Worm (Caenorhabditis elegans) whole organism, L2 larva: ENCODE measurements around the gene best-5.

Experiments
- C34F6.9 ChIP-seq: fragments of 150-350 bp; optimal IDR thresholded peaks from 2 replicates; lab custom pipeline; 2014; ENCODE audit warnings: missing biosample characterization, missing genetic modification characterization
- F13H6.1 ChIP-seq: sonication (generic microtip); optimal IDR thresholded peaks from 2 replicates; lab custom pipeline; 2016; ENCODE audit warnings: missing genetic modification characterization, missing compliant biosample characterization
- R02D3.7 ChIP-seq: fragments of 150-350 bp; optimal IDR thresholded peaks from 2 replicates; lab custom pipeline; 2014; ENCODE audit warnings: missing biosample characterization, missing genetic modification characterization
- Y55F3AM.14 ChIP-seq: fragments of 200-800 bp; sonication (Bioruptor generic); optimal IDR thresholded peaks from 2 replicates; lab custom pipeline; 2018; ENCODE audit warnings: mild to moderate bottlenecking, missing genetic modification characterization, missing compliant biosample characterization
- ZK546.5 ChIP-seq: sonication (generic microtip); optimal IDR thresholded peaks from 2 replicates; lab custom pipeline; 2017; ENCODE audit warnings: missing biosample characterization, missing genetic modification characterization
- aly-2 ChIP-seq: fragments of 150-350 bp; optimal IDR thresholded peaks from 2 replicates; lab custom pipeline; 2014; ENCODE audit warnings: missing biosample characterization, missing genetic modification characterization
- ama-1 ChIP-seq: fragments of 150-350 bp; optimal IDR thresholded peaks from 2 replicates; lab custom pipeline; 2018; ENCODE audit warnings: inconsistent platforms
- blmp-1 ChIP-seq: sonication (generic microtip); optimal IDR thresholded peaks from 2 replicates; lab custom pipeline; 2017; ENCODE audit warnings: missing genetic modification characterization, mild to moderate bottlenecking, missing compliant biosample characterization, antibody characterized with exemption, moderate library complexity; ENCODE audit not compliant: insufficient read depth
- ceh-16 ChIP-seq: fragments of 150-350 bp; optimal IDR thresholded peaks from 2 replicates; lab custom pipeline; 2014; ENCODE audit warnings: missing biosample characterization, missing genetic modification characterization
- crh-2 ChIP-seq: sonication (generic microtip); optimal IDR thresholded peaks from 2 replicates; lab custom pipeline; 2017; ENCODE audit warnings: missing biosample characterization, missing genetic modification characterization
- egl-27 ChIP-seq: sonication (generic microtip); optimal IDR thresholded peaks from 3 replicates; lab custom pipeline; 2017; ENCODE audit warnings: missing biosample characterization, missing genetic modification reagents, missing genetic modification characterization
- elt-3 ChIP-seq: sonication (generic microtip); optimal IDR thresholded peaks from 2 replicates; lab custom pipeline; 2017; ENCODE audit warnings: missing biosample characterization, missing genetic modification characterization
- fos-1 ChIP-seq: fragments of 150-350 bp; optimal IDR thresholded peaks from 2 replicates; lab custom pipeline; 2014; ENCODE audit warnings: missing biosample characterization, missing genetic modification characterization
- gmeb-1 ChIP-seq: fragments of 150-350 bp; optimal IDR thresholded peaks from 2 replicates; lab custom pipeline; 2014; ENCODE audit warnings: missing biosample characterization, missing genetic modification characterization
- lin-39 ChIP-seq: fragments of 150-350 bp; optimal IDR thresholded peaks from 2 replicates; lab custom pipeline; 2014; ENCODE audit warnings: missing biosample characterization, missing genetic modification reagents, missing genetic modification characterization
- lsy-2 ChIP-seq, 2 experiments: fragments of 150-350 bp in 1 of 2; sonication (generic microtip) in 1 of 2; optimal IDR thresholded peaks; 2 replicates each; lab custom pipeline; 2014 to 2017; ENCODE audit warnings: missing biosample characterization in 2 of 2, missing genetic modification characterization in 2 of 2
- mab-5 ChIP-seq: fragments of 150-350 bp; optimal IDR thresholded peaks from 2 replicates; lab custom pipeline; 2014; ENCODE audit warnings: missing biosample characterization, missing genetic modification characterization
- mbf-1 ChIP-seq: sonication (generic microtip); optimal IDR thresholded peaks from 2 replicates; lab custom pipeline; 2017; ENCODE audit warnings: missing biosample characterization, missing genetic modification characterization
- mdl-1 ChIP-seq, 2 experiments: fragments of 150-350 bp in 1 of 2; sonication (generic microtip) in 1 of 2; optimal IDR thresholded peaks; 2 replicates each; lab custom pipeline; 2017; ENCODE audit warnings: missing biosample characterization in 2 of 2, missing genetic modification characterization in 2 of 2
- nhr-11 ChIP-seq: fragments of 150-350 bp; optimal IDR thresholded peaks from 2 replicates; lab custom pipeline; 2014; ENCODE audit warnings: missing biosample characterization, missing genetic modification characterization
- nhr-12 ChIP-seq: fragments of 150-350 bp; optimal IDR thresholded peaks from 2 replicates; lab custom pipeline; 2014; ENCODE audit warnings: missing biosample characterization, missing genetic modification characterization
- nhr-129 ChIP-seq: fragments of 150-350 bp; optimal IDR thresholded peaks from 2 replicates; lab custom pipeline; 2014; ENCODE audit warnings: missing biosample characterization, missing genetic modification characterization
- nhr-21 ChIP-seq: fragments of 150-350 bp; optimal IDR thresholded peaks from 2 replicates; lab custom pipeline; 2014; ENCODE audit warnings: missing biosample characterization, missing genetic modification characterization
- nhr-23 ChIP-seq: fragments of 150-350 bp; optimal IDR thresholded peaks from 2 replicates; lab custom pipeline; 2014; ENCODE audit warnings: missing biosample characterization, missing genetic modification reagents, missing genetic modification characterization
- nhr-237 ChIP-seq: fragments of 150-350 bp; optimal IDR thresholded peaks from 2 replicates; lab custom pipeline; 2014; ENCODE audit warnings: missing biosample characterization, missing genetic modification characterization
- nhr-25 ChIP-seq: fragments of 150-350 bp; sonication (generic microtip); optimal IDR thresholded peaks from 3 replicates; lab custom pipeline; 2014; ENCODE audit warnings: missing biosample characterization, missing genetic modification characterization
- nhr-77 ChIP-seq: fragments of 150-350 bp; optimal IDR thresholded peaks from 2 replicates; lab custom pipeline; 2014; ENCODE audit warnings: missing biosample characterization, missing genetic modification characterization
- sem-4 ChIP-seq: fragments of 150-350 bp; optimal IDR thresholded peaks from 2 replicates; lab custom pipeline; 2014; ENCODE audit warnings: missing biosample characterization, missing genetic modification reagents, missing genetic modification characterization
- skn-1 ChIP-seq: sonication (generic microtip); optimal IDR thresholded peaks from 2 replicates; lab custom pipeline; 2017; ENCODE audit warnings: missing biosample characterization, missing genetic modification characterization
- sma-3 ChIP-seq: sonication (generic microtip); optimal IDR thresholded peaks from 2 replicates; lab custom pipeline; 2016; ENCODE audit warnings: missing genetic modification reagents, missing genetic modification characterization, missing compliant biosample characterization
- sma-9 ChIP-seq, 2 experiments: fragments of 150-350 bp in 1 of 2; sonication (generic microtip) in 1 of 2; optimal IDR thresholded peaks; 2 replicates each; lab custom pipeline; 2014 to 2016; ENCODE audit warnings: missing genetic modification characterization in 2 of 2, mild to moderate bottlenecking in 1 of 2, missing biosample characterization in 1 of 2, missing compliant biosample characterization in 1 of 2, missing genetic modification reagents in 1 of 2, moderate library complexity in 1 of 2
- snpc-4 ChIP-seq: fragments of 150-350 bp; optimal IDR thresholded peaks from 2 replicates; lab custom pipeline; 2014; ENCODE audit warnings: missing biosample characterization, missing genetic modification characterization
- unc-39 ChIP-seq: fragments of 150-350 bp; optimal IDR thresholded peaks from 2 replicates; lab custom pipeline; 2014; ENCODE audit warnings: missing biosample characterization, missing genetic modification characterization
- unc-55 ChIP-seq: fragments of 150-350 bp; sonication (generic microtip); optimal IDR thresholded peaks from 3 replicates; lab custom pipeline; 2014; ENCODE audit warnings: missing biosample characterization, missing genetic modification reagents, missing genetic modification characterization
- unc-62 ChIP-seq: fragments of 150-350 bp; optimal IDR thresholded peaks from 2 replicates; lab custom pipeline; 2014; ENCODE audit warnings: missing biosample characterization, missing genetic modification reagents, missing genetic modification characterization
- zag-1 ChIP-seq: fragments of 150-350 bp; optimal IDR thresholded peaks from 2 replicates; lab custom pipeline; 2014; ENCODE audit warnings: missing biosample characterization, missing genetic modification characterization
- ztf-1 ChIP-seq: fragments of 200-800 bp; sonication (Bioruptor generic); conservative IDR thresholded peaks from 2 replicates; pipeline ENCODE4 v1.3.6; 2022; ENCODE audit warnings: missing genetic modification characterization, missing compliant biosample characterization
- ztf-11 ChIP-seq: sonication (generic microtip); optimal IDR thresholded peaks from 2 replicates; lab custom pipeline; 2017; ENCODE audit warnings: missing biosample characterization, missing genetic modification characterization
- ztf-4 ChIP-seq: fragments of 150-350 bp; optimal IDR thresholded peaks from 2 replicates; lab custom pipeline; 2014; ENCODE audit warnings: missing biosample characterization, missing genetic modification characterization

best-5 gene

ce11 chrIII:9697323-9697722, 7.3 kb upstream of the best-5 start (continued):
- TF ChIP-seq ztf-1 (GFP tag; lab: Robert Waterston, UW) (no peak), sma-3 (GFP tag; lab: Kevin White, UChicago) (no peak), crh-2 (peak; percentile 70), blmp-1 (no peak), zag-1 (tag; lab: Kevin White, UChicago) (peak; percentile 16), skn-1 (tag; lab: Kevin White, UChicago) (no peak)

ce11 chrIII:9696417-9696816, 6.4 kb upstream of the best-5 start, which contains the start of gene bud-31:
Gene bud-31, minus strand, starts transcription at chrIII:9696517.
- no peak for TF ChIP-seq nhr-25
- TF ChIP-seq ztf-1 (GFP tag; lab: Robert Waterston, UW): no peak
- TF ChIP-seq lsy-2 (tag; optimal IDR thresholded peaks at IDR 0.05; lab: Kevin White, UChicago): no peak
- no peak for TF ChIP-seq ztf-4 (tag; lab: Kevin White, UChicago)
- TF ChIP-seq ama-1 (lab: Kevin White, UChicago): no peak
- TF ChIP-seq blmp-1: no peak
- TF ChIP-seq F13H6.1 (tag; lab: Kevin White, UChicago): no peak
- TF ChIP-seq, all 48 proteins: peak for 0

- TF ChIP-seq mbf-1: no peak
- no peak for TF ChIP-seq sem-4 (tag; lab: Kevin White, UChicago)
- TF ChIP-seq sma-3 (GFP tag; lab: Kevin White, UChicago): no peak
- TF ChIP-seq nhr-77 (tag; lab: Kevin White, UChicago): no peak
- TF ChIP-seq nhr-129 (tag; lab: Kevin White, UChicago): no peak
- no peak for TF ChIP-seq F13H6.1 (tag; lab: Kevin White, UChicago)
- TF ChIP-seq ZK546.5 (tag; lab: Kevin White, UChicago): no peak
- TF ChIP-seq aly-2 (tag; lab: Kevin White, UChicago): no peak
- peak; percentile 21 for TF ChIP-seq gmeb-1 (tag; lab: Kevin White, UChicago)
- TF ChIP-seq zag-1 (tag; lab: Kevin White, UChicago): no peak
- no peak for TF ChIP-seq nhr-12 (tag; lab: Kevin White, UChicago)
- TF ChIP-seq nhr-21 (tag; lab: Kevin White, UChicago): no peak
- no peak for TF ChIP-seq mab-5 (tag; lab: Kevin White, UChicago)
- TF ChIP-seq egl-27 (tag; lab: Kevin White, UChicago): no peak
- peak; percentile 59 for TF ChIP-seq C34F6.9 (tag; lab: Kevin White, UChicago)
- TF ChIP-seq Y55F3AM.14 (GFP tag; lab: Kevin White, UChicago): no peak
- no peak for TF ChIP-seq R02D3.7
- TF ChIP-seq ztf-11 (tag; lab: Kevin White, UChicago): no peak
- peak; percentile 65 for TF ChIP-seq unc-55 (GFP tag; lab: Kevin White, UChicago)
- no peak for TF ChIP-seq blmp-1
- no peak for TF ChIP-seq nhr-11 (tag; lab: Kevin White, UChicago)
- TF ChIP-seq nhr-237: no peak
- TF ChIP-seq sma-9 (GFP tag; optimal IDR thresholded peaks at IDR 0.05; lab: Kevin White, UChicago): no peak
- TF ChIP-seq sma-9 (tag; optimal IDR thresholded peaks at IDR 0.05; lab: Kevin White, UChicago): no peak
- TF ChIP-seq crh-2: no peak
- no peak for TF ChIP-seq ztf-4 (tag; lab: Kevin White, UChicago)
- TF ChIP-seq nhr-23 (tag; lab: Kevin White, UChicago): no peak
- TF ChIP-seq mdl-1 (tag; optimal IDR thresholded peaks at IDR 0.05; lab: Kevin White, UChicago): no peak
- no peak for TF ChIP-seq fos-1 (tag; lab: Kevin White, UChicago)
- TF ChIP-seq unc-62: no peak
- no peak for TF ChIP-seq unc-39 (tag; lab: Kevin White, UChicago)
- TF ChIP-seq elt-3 (tag; lab: Kevin White, UChicago): no peak
- TF ChIP-seq lin-39 (tag; lab: Kevin White, UChicago): no peak
- TF ChIP-seq lsy-2 (tag; optimal IDR thresholded peaks at IDR 0.05; lab: Kevin White, UChicago): peak in 1 of 2 experiments; percentile 55
- TF ChIP-seq, all 48 proteins: peak for 4
These were observed 5.3 kb upstream of the best-5 start for ce11 chrIII:9695379-9695778.

ce11 chrIII:9694474-9694873, 4.4 kb upstream of the best-5 start, which contains the start of gene set-3:
Gene set-3, minus strand, starts transcription at chrIII:9694574.
- TF ChIP-seq ztf-4 (tag; lab: Kevin White, UChicago) (no peak), nhr-77 (tag; lab: Kevin White, UChicago) (no peak), unc-55 (GFP tag; lab: Kevin White, UChicago) (no peak), sma-9 (GFP tag; optimal IDR thresholded peaks at IDR 0.05; lab: Kevin White, UChicago) (no peak), sma-9 (tag; optimal IDR thresholded peaks at IDR 0.05; lab: Kevin White, UChicago) (no peak), snpc-4 (tag; lab: Kevin White, UChicago) (no peak), blmp-1 (no peak), F13H6.1 (tag; lab: Kevin White, UChicago) (no peak), ztf-1 (GFP tag; lab: Robert Waterston, UW) (no peak), ceh-16 (tag; lab: Kevin White, UChicago) (no peak)
